Worm (Caenorhabditis elegans): ENCODE results near the gene R10E8.6.
"Not testable (repeated sequence)": the region's sequence is repeated elsewhere in the genome, so short reads cannot be mapped to it uniquely, and the experiment has no call there.

Gene R10E8.6

DNA sequence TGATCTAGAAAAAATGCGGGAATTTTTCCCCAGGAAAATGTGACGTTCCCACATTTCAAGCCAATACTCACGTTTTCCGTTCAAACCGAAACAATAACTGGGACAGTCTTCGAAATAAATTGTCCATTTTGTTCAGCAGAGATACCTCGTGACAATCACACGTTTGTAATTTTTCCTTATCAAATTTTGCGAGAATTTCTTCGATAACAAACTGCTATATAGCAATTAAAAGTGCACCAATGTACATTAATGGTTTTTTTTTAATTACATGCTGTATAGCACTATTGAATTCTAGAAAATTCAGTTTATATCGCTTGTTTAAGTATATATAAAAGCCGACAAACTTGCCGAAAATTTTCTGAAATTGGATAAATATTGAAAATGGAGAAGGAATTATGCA lies at the start of gene R10E8.6:
Gene R10E8.6, minus strand, starts transcription at position 154 of the 400 bp plus-strand sequence.
- no peak for TF ChIP-seq him-1 (tag; optimal IDR thresholded peaks at IDR 0.05)
- TF ChIP-seq W03F9.2 (tag; optimal IDR thresholded peaks at IDR 0.05), result no peak
- TF ChIP-seq dao-5 (tag; optimal IDR thresholded peaks at IDR 0.05), result no peak

DNA sequence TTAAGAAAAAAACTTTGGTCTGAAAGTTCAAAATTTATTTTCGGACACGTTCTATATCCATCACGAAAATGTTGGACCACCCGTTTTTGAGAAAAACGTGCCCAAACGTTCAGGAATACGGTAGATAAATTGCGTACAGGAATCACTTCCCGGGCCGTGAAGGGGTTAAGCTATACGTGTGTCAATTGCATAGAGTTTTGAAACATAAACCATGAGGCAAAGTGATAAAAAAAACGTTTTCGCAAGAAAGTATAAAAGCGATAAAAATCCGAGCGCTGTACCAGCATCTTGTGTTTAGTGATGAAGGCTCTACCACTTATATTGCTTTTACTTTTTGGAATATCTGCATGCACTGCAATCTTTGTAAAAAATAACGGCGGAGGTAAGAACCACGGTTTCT lies 36.2 kb upstream of the R10E8.6 start, which contains the start of gene Y51A2A.6:
Gene Y51A2A.6, plus strand, starts transcription at position 301 of the 400 bp plus-strand sequence.
- TF ChIP-seq dao-5, him-1, W03F9.2 (tag; optimal IDR thresholded peaks at IDR 0.05): not testable (repeated sequence)

ce11 chrV:18299313-18299712 lies 33.1 kb upstream of the R10E8.6 start:
- TF ChIP-seq W03F9.2 (tag; optimal IDR thresholded peaks at IDR 0.05) (no peak), him-1 (tag; optimal IDR thresholded peaks at IDR 0.05) (no peak), dao-5 (tag; optimal IDR thresholded peaks at IDR 0.05) (no peak)

DNA sequence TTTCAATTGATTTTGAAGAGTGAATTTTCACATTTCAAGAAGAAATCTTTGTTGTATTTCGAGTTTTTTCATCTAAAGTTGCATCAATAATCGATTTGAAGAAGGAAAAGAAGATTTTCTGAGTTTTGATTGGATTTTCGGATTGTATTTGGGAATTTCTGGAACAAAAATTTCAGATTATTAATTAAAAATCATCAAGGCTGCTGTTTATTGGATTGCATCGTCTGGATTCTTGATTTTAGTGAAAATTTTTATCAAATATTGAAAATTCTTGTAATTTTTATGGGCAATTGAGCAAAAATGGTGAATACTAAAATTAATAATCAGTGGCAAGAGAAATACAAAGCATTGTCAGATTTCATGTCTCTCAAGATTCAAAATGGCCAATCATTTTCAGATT lies 32.3 kb upstream of the R10E8.6 start, which contains the start of gene Y51A2A.5:
Gene Y51A2A.5, plus strand, starts transcription at position 301 of the 400 bp plus-strand sequence.
- TF ChIP-seq dao-5 (tag; optimal IDR thresholded peaks at IDR 0.05) (no peak), him-1 (tag; optimal IDR thresholded peaks at IDR 0.05) (no peak), W03F9.2 (tag; optimal IDR thresholded peaks at IDR 0.05) (no peak)

- TF ChIP-seq W03F9.2 (tag; optimal IDR thresholded peaks at IDR 0.05) (no peak), dao-5 (tag; optimal IDR thresholded peaks at IDR 0.05) (no peak), him-1 (tag; optimal IDR thresholded peaks at IDR 0.05) (no peak)
Observed at ce11 chrV:18292295-18292694, 26.1 kb upstream of the R10E8.6 start, which contains the start of gene Y51A2A.12. Y51A2A.12 (plus strand) TSS chrV:18292595.

DNA sequence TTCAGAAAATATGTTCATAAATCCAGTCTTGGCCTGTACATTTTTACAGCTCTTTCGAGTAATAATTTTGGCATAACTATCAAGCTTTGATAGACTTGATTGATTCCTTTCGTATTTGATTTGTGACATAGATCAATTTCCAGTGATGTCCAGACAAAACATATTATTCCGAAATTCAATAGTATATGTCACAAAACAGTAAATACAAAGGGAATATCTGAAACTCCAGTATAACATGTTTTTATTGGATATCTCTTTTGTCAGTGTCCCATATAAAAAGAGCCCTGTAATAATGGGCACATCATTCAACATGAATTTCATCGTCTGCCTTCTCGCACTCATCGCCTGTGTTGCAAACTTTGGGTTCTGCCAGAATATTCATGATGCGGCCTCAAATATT lies 24.5 kb upstream of the R10E8.6 start, which contains the start of gene Y51A2A.4:
Gene Y51A2A.4, plus strand, starts transcription at position 301 of the 400 bp plus-strand sequence.
- TF ChIP-seq W03F9.2 (tag; optimal IDR thresholded peaks at IDR 0.05) (no peak), him-1 (tag; optimal IDR thresholded peaks at IDR 0.05) (no peak), dao-5 (tag; optimal IDR thresholded peaks at IDR 0.05) (no peak)

DNA sequence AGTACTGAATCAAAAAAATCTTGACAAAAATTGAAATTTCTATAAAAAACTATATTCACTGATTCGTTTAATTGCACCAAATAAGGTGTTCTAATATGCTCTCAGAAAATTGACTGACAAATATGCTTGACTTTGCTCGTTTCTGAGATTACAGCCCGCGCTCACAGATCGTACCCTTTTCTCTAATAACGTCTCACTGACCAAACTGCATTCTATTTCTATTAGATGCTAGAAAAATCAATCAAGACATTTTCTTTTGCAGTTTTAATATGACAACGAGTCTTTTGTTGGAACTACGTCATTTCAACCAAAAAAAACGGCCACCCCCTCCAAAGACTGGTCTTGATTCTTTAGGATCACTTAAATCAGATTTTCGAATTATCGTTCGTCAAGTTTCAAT lies 16.4 kb upstream of the R10E8.6 start, which contains the start of gene clec-247:
Gene clec-247, plus strand, starts transcription at position 301 of the 400 bp plus-strand sequence.
- TF ChIP-seq W03F9.2 (tag; optimal IDR thresholded peaks at IDR 0.05) (no peak), him-1 (tag; optimal IDR thresholded peaks at IDR 0.05) (no peak), dao-5 (tag; optimal IDR thresholded peaks at IDR 0.05) (no peak)

ce11 chrV:18280778-18281177 lies 14.6 kb upstream of the R10E8.6 start, which contains the start of gene Y51A2A.16:
Y51A2A.16 (minus strand) TSS chrV:18280878.
- TF ChIP-seq him-1 (tag; optimal IDR thresholded peaks at IDR 0.05) (no peak), W03F9.2 (tag; optimal IDR thresholded peaks at IDR 0.05) (no peak), dao-5 (tag; optimal IDR thresholded peaks at IDR 0.05) (no peak)

- TF ChIP-seq W03F9.2 (tag; optimal IDR thresholded peaks at IDR 0.05) (no peak), dao-5 (tag; optimal IDR thresholded peaks at IDR 0.05) (no peak), him-1 (tag; optimal IDR thresholded peaks at IDR 0.05) (no peak)
Observed at ce11 chrV:18270403-18270802, 4.2 kb upstream of the R10E8.6 start, which contains the start of gene Y37H2C.4. Y37H2C.4 (plus strand) TSS chrV:18270703.

- TF ChIP-seq W03F9.2 (tag; optimal IDR thresholded peaks at IDR 0.05) (no peak), him-1 (tag; optimal IDR thresholded peaks at IDR 0.05) (no peak), dao-5 (tag; optimal IDR thresholded peaks at IDR 0.05) (no peak)
Observed at ce11 chrV:18269885-18270284, 3.7 kb upstream of the R10E8.6 start, which contains the start of gene skr-6. skr-6 (minus strand) TSS chrV:18269985.

DNA sequence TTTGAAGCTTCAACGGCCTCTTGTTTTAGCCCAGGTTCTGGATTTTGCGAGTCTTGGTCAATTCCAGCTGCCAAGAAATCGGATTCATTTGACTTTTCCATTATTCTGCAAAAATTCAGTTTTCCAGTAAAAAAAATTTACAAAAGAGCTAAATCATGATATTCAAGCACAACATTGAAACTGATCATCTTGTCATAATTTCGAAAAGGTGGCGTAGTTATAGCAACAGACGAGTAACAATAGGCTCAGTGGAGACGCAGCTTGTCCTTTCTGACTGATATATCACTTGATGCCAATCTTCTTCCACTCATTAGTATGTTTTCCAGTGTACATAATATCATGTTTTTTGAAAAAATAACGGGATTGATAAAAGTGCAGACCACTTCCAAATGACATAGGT lies 2.6 kb upstream of the R10E8.6 start, which contains the start of gene fbxa-213:
Gene fbxa-213, minus strand, starts transcription at position 101 of the 400 bp plus-strand sequence.
- TF ChIP-seq dao-5 (tag; optimal IDR thresholded peaks at IDR 0.05) (no peak), him-1 (tag; optimal IDR thresholded peaks at IDR 0.05) (no peak), W03F9.2 (tag; optimal IDR thresholded peaks at IDR 0.05) (no peak)

ce11 chrV:18265514-18265913 lies 677 bp downstream of the R10E8.6 start:
- TF ChIP-seq dao-5 (tag; optimal IDR thresholded peaks at IDR 0.05), result no peak
- no peak for TF ChIP-seq W03F9.2 (tag; optimal IDR thresholded peaks at IDR 0.05)
- TF ChIP-seq him-1 (tag; optimal IDR thresholded peaks at IDR 0.05), result no peak

DNA sequence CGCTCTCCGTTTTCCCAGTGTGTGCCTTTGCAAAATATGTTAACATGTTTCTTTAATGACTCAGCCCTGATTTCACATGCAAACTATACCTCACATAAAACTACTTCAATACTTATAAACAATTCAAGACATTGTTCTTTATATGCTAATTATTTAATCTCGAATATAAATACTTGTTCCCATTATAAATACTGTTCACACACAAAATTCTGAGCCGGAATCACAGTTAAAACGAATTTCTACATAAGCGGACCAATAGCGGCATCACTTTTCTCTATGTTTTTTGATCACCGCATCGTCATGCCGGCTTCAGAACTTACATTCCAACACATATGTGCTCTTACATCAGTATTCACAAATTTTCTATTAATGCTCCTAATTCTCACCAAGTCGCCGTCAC lies 11.7 kb downstream of the R10E8.6 start, which contains the start of gene R10E8.5:
Gene R10E8.5, plus strand, starts transcription at position 301 of the 400 bp plus-strand sequence.
- TF ChIP-seq W03F9.2 (tag; optimal IDR thresholded peaks at IDR 0.05) (no peak), dao-5 (tag; optimal IDR thresholded peaks at IDR 0.05) (no peak), him-1 (tag; optimal IDR thresholded peaks at IDR 0.05) (no peak)

ce11 chrV:18253494-18253893 lies 12.7 kb downstream of the R10E8.6 start, which contains the start of gene R10E8.2:
R10E8.2 (plus strand) TSS chrV:18253794.
- TF ChIP-seq dao-5 (tag; optimal IDR thresholded peaks at IDR 0.05) (no peak), W03F9.2 (tag; optimal IDR thresholded peaks at IDR 0.05) (no peak), him-1 (tag; optimal IDR thresholded peaks at IDR 0.05) (no peak)
